Worm (Caenorhabditis elegans) whole organism, L3 larva: Measurements from ENCODE around the gene eif-2D.
A peak's percentile ranks its signal among the peaks of the same experiment; 100 is the strongest.

Experiments used
- R02D3.7 ChIP-seq: fragments of 150-350 bp; optimal IDR thresholded peaks from 2 replicates; lab custom pipeline; 2014; ENCODE audit warnings: missing biosample characterization, missing genetic modification characterization
- aly-2 ChIP-seq: fragments of 150-350 bp; optimal IDR thresholded peaks from 2 replicates; lab custom pipeline; 2014; ENCODE audit warnings: missing biosample characterization, missing genetic modification characterization
- ama-1 ChIP-seq: fragments of 150-350 bp; optimal IDR thresholded peaks from 2 replicates; lab custom pipeline; 2018
- ceh-28 ChIP-seq: fragments of 150-350 bp; optimal IDR thresholded peaks from 2 replicates; lab custom pipeline; 2014; ENCODE audit warnings: missing biosample characterization, missing genetic modification reagents, missing genetic modification characterization
- ceh-82 ChIP-seq: fragments of 150-350 bp; optimal IDR thresholded peaks from 2 replicates; lab custom pipeline; 2014; ENCODE audit warnings: missing biosample characterization, missing genetic modification characterization
- egl-27 ChIP-seq: sonication (generic microtip); optimal IDR thresholded peaks from 4 replicates; lab custom pipeline; 2017; ENCODE audit warnings: missing biosample characterization, missing genetic modification reagents, missing genetic modification characterization
- egl-5 ChIP-seq: fragments of 150-350 bp; optimal IDR thresholded peaks from 2 replicates; lab custom pipeline; 2017; ENCODE audit warnings: missing biosample characterization, missing genetic modification reagents, missing genetic modification characterization, inconsistent platforms
- elt-2 ChIP-seq: sonication (generic microtip); optimal IDR thresholded peaks from 2 replicates; lab custom pipeline; 2016; ENCODE audit warnings: missing genetic modification reagents, mild to moderate bottlenecking, missing genetic modification characterization, missing compliant biosample characterization
- elt-3 ChIP-seq, 3 experiments: fragments of 150-350 bp in 1 of 3; sonication (generic microtip) in 2 of 3; optimal IDR thresholded peaks; 2 replicates in 2 of 3; 4 replicates in 1 of 3; lab custom pipeline; 2014 to 2017; ENCODE audit warnings: missing biosample characterization in 3 of 3, missing genetic modification characterization in 3 of 3
- eor-1 ChIP-seq, 2 experiments: fragments of 150-350 bp; optimal IDR thresholded peaks; 2 replicates each; lab custom pipeline; 2014 to 2018; ENCODE audit warnings: missing biosample characterization in 2 of 2, missing genetic modification characterization in 2 of 2
- fkh-10 ChIP-seq: sonication (generic microtip); optimal IDR thresholded peaks from 2 replicates; lab custom pipeline; 2017; ENCODE audit warnings: missing biosample characterization, missing genetic modification reagents, missing genetic modification characterization
- hmg-11 ChIP-seq: sonication (generic microtip); optimal IDR thresholded peaks from 2 replicates; lab custom pipeline; 2016; ENCODE audit warnings: missing genetic modification characterization, missing compliant biosample characterization
- lin-15B ChIP-seq: fragments of 150-350 bp; optimal IDR thresholded peaks from 2 replicates; lab custom pipeline; 2014; ENCODE audit warnings: missing biosample characterization, missing genetic modification characterization
- lin-39 ChIP-seq: fragments of 150-350 bp; optimal IDR thresholded peaks from 2 replicates; lab custom pipeline; 2018; ENCODE audit warnings: missing biosample characterization, missing genetic modification reagents, missing genetic modification characterization
- lsy-12 ChIP-seq: sonication (generic microtip); optimal IDR thresholded peaks from 2 replicates; lab custom pipeline; 2016; ENCODE audit warnings: mild to moderate bottlenecking, missing genetic modification characterization, missing compliant biosample characterization
- mdl-1 ChIP-seq: fragments of 150-350 bp; optimal IDR thresholded peaks from 2 replicates; lab custom pipeline; 2014; ENCODE audit warnings: missing biosample characterization, missing genetic modification characterization
- mml-1 ChIP-seq: fragments of 150-350 bp; sonication (generic microtip); optimal IDR thresholded peaks from 3 replicates; lab custom pipeline; 2014; ENCODE audit warnings: missing biosample characterization, missing genetic modification characterization
- nfya-1 ChIP-seq: sonication (generic microtip); optimal IDR thresholded peaks from 2 replicates; lab custom pipeline; 2017; ENCODE audit warnings: missing genetic modification characterization, mild to moderate bottlenecking, missing compliant biosample characterization, antibody characterized with exemption, moderate library complexity; ENCODE audit not compliant: insufficient read depth
- nhr-12 ChIP-seq: fragments of 150-350 bp; optimal IDR thresholded peaks from 2 replicates; lab custom pipeline; 2014; ENCODE audit warnings: missing biosample characterization, missing genetic modification characterization
- nhr-23 ChIP-seq: fragments of 150-350 bp; optimal IDR thresholded peaks from 2 replicates; lab custom pipeline; 2014; ENCODE audit warnings: missing biosample characterization, missing genetic modification reagents, missing genetic modification characterization
- nhr-237 ChIP-seq: fragments of 150-350 bp; optimal IDR thresholded peaks from 2 replicates; lab custom pipeline; 2014; ENCODE audit warnings: missing biosample characterization, missing genetic modification characterization
- nhr-25 ChIP-seq: sonication (generic microtip); optimal IDR thresholded peaks from 2 replicates; lab custom pipeline; 2017; ENCODE audit warnings: missing biosample characterization, missing genetic modification characterization
- nhr-28 ChIP-seq: fragments of 150-350 bp; optimal IDR thresholded peaks from 2 replicates; lab custom pipeline; 2014; ENCODE audit warnings: missing biosample characterization, missing genetic modification characterization
- nhr-43 ChIP-seq: sonication (generic microtip); optimal IDR thresholded peaks from 2 replicates; lab custom pipeline; 2016; ENCODE audit warnings: mild to moderate bottlenecking, missing genetic modification characterization, missing compliant biosample characterization; ENCODE audit not compliant: poor library complexity, severe bottlenecking
- nhr-77 ChIP-seq: fragments of 150-350 bp; optimal IDR thresholded peaks from 2 replicates; lab custom pipeline; 2014; ENCODE audit warnings: missing biosample characterization, missing genetic modification characterization
- pha-4 ChIP-seq: fragments of 150-350 bp; optimal IDR thresholded peaks from 2 replicates; lab custom pipeline; 2014; ENCODE audit warnings: missing biosample characterization, missing genetic modification reagents, missing genetic modification characterization
- pqm-1 ChIP-seq: fragments of 150-350 bp; optimal IDR thresholded peaks from 2 replicates; lab custom pipeline; 2017; ENCODE audit warnings: missing biosample characterization, missing genetic modification characterization, inconsistent platforms
- sea-2 ChIP-seq: fragments of 150-350 bp; sonication (generic microtip); optimal IDR thresholded peaks from 4 replicates; lab custom pipeline; 2014; ENCODE audit warnings: missing biosample characterization, missing genetic modification reagents, missing genetic modification characterization
- skn-1 ChIP-seq: fragments of 150-350 bp; optimal IDR thresholded peaks from 2 replicates; lab custom pipeline; 2014; ENCODE audit warnings: missing biosample characterization, missing genetic modification characterization
- snpc-4 ChIP-seq: fragments of 150-350 bp; optimal IDR thresholded peaks from 2 replicates; lab custom pipeline; 2014; ENCODE audit warnings: missing biosample characterization, missing genetic modification characterization
- tbx-2 ChIP-seq: sonication (generic microtip); optimal IDR thresholded peaks from 2 replicates; lab custom pipeline; 2016; ENCODE audit warnings: mild to moderate bottlenecking, missing genetic modification characterization, missing compliant biosample characterization
- unc-39 ChIP-seq: sonication (generic microtip); optimal IDR thresholded peaks from 4 replicates; lab custom pipeline; 2017; ENCODE audit warnings: missing biosample characterization, missing genetic modification characterization
- zag-1 ChIP-seq: fragments of 150-350 bp; optimal IDR thresholded peaks from 2 replicates; lab custom pipeline; 2014; ENCODE audit warnings: missing biosample characterization, missing genetic modification characterization
- ztf-11 ChIP-seq: fragments of 150-350 bp; optimal IDR thresholded peaks from 2 replicates; lab custom pipeline; 2014; ENCODE audit warnings: missing biosample characterization, missing genetic modification characterization

Gene eif-2D

DNA sequence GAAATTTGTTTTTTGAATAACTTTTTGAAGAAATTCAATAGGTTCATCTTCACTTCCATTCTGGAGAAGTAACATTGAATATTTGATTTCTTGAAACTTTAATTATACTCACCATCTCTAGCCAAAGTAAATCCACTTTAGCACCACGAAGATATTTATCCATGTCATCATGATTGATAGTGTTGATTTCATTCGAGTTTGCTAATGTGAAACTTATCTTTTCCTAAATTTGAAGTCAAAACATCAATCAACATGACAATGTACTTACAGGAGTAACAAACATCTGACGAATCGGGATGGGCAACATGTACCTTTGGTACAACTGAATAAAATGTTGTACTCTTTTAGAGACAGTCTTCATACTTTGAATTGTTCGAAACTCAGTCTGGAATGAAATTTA, 5.8 kb downstream of the eif-2D start:
- TF ChIP-seq aly-2 (no peak), zag-1 (tag; lab: Kevin White, UChicago) (no peak), mml-1 (tag; lab: Kevin White, UChicago) (no peak), nhr-12 (tag; lab: Kevin White, UChicago) (no peak)

DNA sequence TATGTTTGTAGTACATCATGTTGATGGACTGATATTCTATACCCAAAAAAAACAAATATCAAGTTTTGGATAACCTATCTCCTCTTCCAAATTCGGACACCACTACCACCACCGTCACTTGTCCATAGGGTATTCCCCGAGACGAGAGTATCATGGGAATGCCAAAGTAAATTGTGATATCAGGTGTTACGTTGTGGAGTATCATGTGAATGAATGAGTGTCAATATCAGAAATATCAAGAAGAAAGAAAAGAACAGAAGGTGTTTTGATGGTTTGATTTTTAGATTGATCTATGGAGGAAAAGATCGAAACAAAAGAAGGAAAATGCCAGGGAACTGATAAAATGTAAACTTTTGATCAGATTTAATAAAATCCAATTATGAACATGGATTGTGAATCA, 6.7 kb downstream of the eif-2D start:
- TF ChIP-seq pqm-1 (tag; lab: Kevin White, UChicago): peak; percentile 42
- TF ChIP-seq snpc-4 (tag; lab: Kevin White, UChicago): peak; percentile 12
- TF ChIP-seq pha-4: peak; percentile 52
- no peak for TF ChIP-seq mml-1 (tag; lab: Kevin White, UChicago)
- no peak for TF ChIP-seq lin-15B
- TF ChIP-seq elt-2 (tag; lab: Kevin White, UChicago): peak; percentile 58
- TF ChIP-seq mdl-1 (tag; lab: Kevin White, UChicago): no peak
- TF ChIP-seq egl-5 (tag; lab: Kevin White, UChicago): no peak
- no peak for TF ChIP-seq aly-2
- no peak for TF ChIP-seq nhr-12 (tag; lab: Kevin White, UChicago)
- no peak for TF ChIP-seq zag-1 (tag; lab: Kevin White, UChicago)
- TF ChIP-seq elt-3 (tag; optimal IDR thresholded peaks at IDR 0.05; lab: Kevin White, UChicago): no peak
- no peak for TF ChIP-seq nhr-237 (tag; lab: Kevin White, UChicago)

DNA sequence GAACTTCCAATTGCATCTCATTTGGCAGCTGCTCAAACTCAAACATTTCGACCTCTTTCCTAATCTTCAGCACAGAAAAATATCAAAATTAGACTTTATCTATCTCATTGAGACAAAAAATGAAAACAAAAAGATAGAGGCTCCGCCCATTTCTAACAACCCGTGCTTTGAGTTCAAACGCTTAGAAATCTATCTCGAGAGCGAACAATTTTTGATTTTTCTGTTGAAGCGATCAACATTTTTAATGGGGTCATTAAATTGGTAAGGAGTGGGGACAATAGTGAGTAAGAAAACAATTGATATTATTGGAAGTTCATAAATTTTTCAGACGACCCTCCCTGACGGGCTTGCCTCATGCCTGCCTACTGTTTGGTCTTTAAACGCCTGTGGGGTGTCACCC, 7.3 kb downstream of the eif-2D start, which contains the start of the genes C25H3.10 and C25H3.1:
TSS of gene C25H3.10 (minus strand) at position 101 of the 400 bp plus-strand sequence.
TSS of gene C25H3.1 (plus strand) at position 203 of the 400 bp plus-strand sequence.
- TF ChIP-seq lsy-12 (tag; lab: Kevin White, UChicago): no peak
- peak; percentile 74 for TF ChIP-seq egl-5 (tag; lab: Kevin White, UChicago)
- TF ChIP-seq, all 47 proteins: peak for 1

- TF ChIP-seq sea-2 (GFP tag; lab: Kevin White, UChicago) (no peak), ama-1 (peak; percentile 96), lin-15B (peak; percentile 29), skn-1 (tag; lab: Kevin White, UChicago) (peak; percentile 26), pqm-1 (tag; lab: Kevin White, UChicago) (peak; percentile 40), tbx-2 (tag; lab: Kevin White, UChicago) (peak; percentile 38), nhr-77 (tag; lab: Kevin White, UChicago) (peak; percentile 41), nhr-28 (no peak), nhr-23 (peak; percentile 81), nhr-25 (tag; lab: Kevin White, UChicago) (peak; percentile 59), unc-39 (tag; lab: Kevin White, UChicago) (no peak), nhr-43 (tag; lab: Kevin White, UChicago) (peak; percentile 68), R02D3.7 (tag; lab: Kevin White, UChicago) (peak; percentile 50), elt-2 (tag; lab: Kevin White, UChicago) (peak; percentile 71), ceh-82 (tag; lab: Kevin White, UChicago) (peak; percentile 40), ztf-11 (tag; lab: Kevin White, UChicago) (no peak), eor-1 (tag; optimal IDR thresholded peaks at IDR 0.05; lab: Kevin White, UChicago) (no peak), snpc-4 (tag; lab: Kevin White, UChicago) (peak; percentile 99), mml-1 (tag; lab: Kevin White, UChicago) (no peak), nfya-1 (peak; percentile 78), pha-4 (peak; percentile 42), egl-27 (no peak), hmg-11 (tag; lab: Kevin White, UChicago) (peak; percentile 39), lsy-12 (tag; lab: Kevin White, UChicago) (peak; percentile 0), aly-2 (peak; percentile 81), lin-39 (tag; lab: Kevin White, UChicago) (peak; percentile 10), ceh-28 (peak; percentile 14)
These were observed 10.0 kb downstream of the eif-2D start for ce11 chrII:5701485-5701884.

ce11 chrII:5702611-5703192, 11.2 kb downstream of the eif-2D start:
- peak; percentile 11 for TF ChIP-seq snpc-4 (tag; lab: Kevin White, UChicago)
- TF ChIP-seq nhr-23: peak; percentile 13
- TF ChIP-seq fkh-10 (GFP tag; lab: Kevin White, UChicago): no peak
- peak; percentile 30 for TF ChIP-seq hmg-11 (tag; lab: Kevin White, UChicago)
- TF ChIP-seq nhr-25 (tag; lab: Kevin White, UChicago): peak; percentile 62
- peak; percentile 91 for TF ChIP-seq egl-5 (tag; lab: Kevin White, UChicago)
- no peak for TF ChIP-seq R02D3.7 (tag; lab: Kevin White, UChicago)
- TF ChIP-seq, all 47 proteins: peak for 5
